Fruit fly (Drosophila melanogaster) whole organism: ENCODE measurements around the gene CG2577.

Source experiments
- CG8478 ChIP-seq: fragments of >200 bp; optimal IDR thresholded peaks from 2 replicates; lab custom pipeline; 2018; ENCODE audit warnings: inconsistent platforms
- Dll ChIP-seq: fragments of >200 bp; optimal IDR thresholded peaks from 2 replicates; lab custom pipeline; 2017
- EcR ChIP-seq, 2 experiments: fragments of >200 bp; optimal IDR thresholded peaks; 2 replicates each; lab custom pipeline; 2017; ENCODE audit warnings: missing biosample characterization in 2 of 2, missing genetic modification characterization in 2 of 2, missing genetic modification reagents in 2 of 2
- pan ChIP-seq: fragments of >200 bp; optimal IDR thresholded peaks from 2 replicates; lab custom pipeline; 2017
- psq ChIP-seq: fragments of >200 bp; optimal IDR thresholded peaks from 2 replicates; lab custom pipeline; 2017
- usp ChIP-seq: fragments of >200 bp; optimal IDR thresholded peaks from 2 replicates; lab custom pipeline; 2017; ENCODE audit warnings: missing biosample characterization, missing genetic modification characterization, mixed read lengths

The CG2577 gene

dm6 chrX:12372818-12373217, at the start of gene CG2577:
Gene CG2577 (plus strand): TSS chrX:12373118.
- TF ChIP-seq usp (GFP tag; lab: Kevin White, UChicago) (no peak), CG8478 (lab: Kevin White, UChicago) (no peak), psq (lab: Kevin White, UChicago) (no peak), Dll (no peak), EcR (GFP tag; optimal IDR thresholded peaks at IDR 0.05; lab: Kevin White, UChicago) (no peak), pan (no peak)

- TF ChIP-seq CG8478 (lab: Kevin White, UChicago) (no peak), pan (no peak), usp (GFP tag; lab: Kevin White, UChicago) (no peak), EcR (GFP tag; optimal IDR thresholded peaks at IDR 0.05; lab: Kevin White, UChicago) (no peak), Dll (no peak), psq (lab: Kevin White, UChicago) (no peak)
Observed at dm6 chrX:12353433-12353832, 19.5 kb upstream of the CG2577 start.

dm6 chrX:12356093-12356492, 16.8 kb upstream of the CG2577 start:
- TF ChIP-seq CG8478 (lab: Kevin White, UChicago) (no peak), pan (no peak), usp (GFP tag; lab: Kevin White, UChicago) (no peak), psq (lab: Kevin White, UChicago) (no peak), EcR (GFP tag; optimal IDR thresholded peaks at IDR 0.05; lab: Kevin White, UChicago) (no peak), Dll (no peak)

dm6 chrX:12377655-12378054, 4.7 kb downstream of the CG2577 start, which contains the start of gene Ir11a:
Gene Ir11a (minus strand): TSS chrX:12377755.
- TF ChIP-seq EcR (GFP tag; optimal IDR thresholded peaks at IDR 0.05; lab: Kevin White, UChicago), result no peak
- no peak for TF ChIP-seq usp (GFP tag; lab: Kevin White, UChicago)
- no peak for TF ChIP-seq Dll
- TF ChIP-seq CG8478 (lab: Kevin White, UChicago), result no peak
- no peak for TF ChIP-seq pan
- TF ChIP-seq psq (lab: Kevin White, UChicago), result no peak

dm6 chrX:12386255-12386654, 13.3 kb downstream of the CG2577 start:
- TF ChIP-seq EcR (GFP tag; optimal IDR thresholded peaks at IDR 0.05; lab: Kevin White, UChicago) (no peak), pan (no peak), psq (lab: Kevin White, UChicago) (no peak), Dll (no peak), CG8478 (lab: Kevin White, UChicago) (no peak), usp (GFP tag; lab: Kevin White, UChicago) (no peak)

- TF ChIP-seq pan, result no peak
- TF ChIP-seq Dll, result no peak
- TF ChIP-seq usp (GFP tag; lab: Kevin White, UChicago), result no peak
- TF ChIP-seq EcR (GFP tag; optimal IDR thresholded peaks at IDR 0.05; lab: Kevin White, UChicago), result no peak
- no peak for TF ChIP-seq psq (lab: Kevin White, UChicago)
- no peak for TF ChIP-seq CG8478 (lab: Kevin White, UChicago)
Observed at dm6 chrX:12389138-12389537, 16.2 kb downstream of the CG2577 start.

dm6 chrX:12391732-12392131, 18.8 kb downstream of the CG2577 start:
- no peak for TF ChIP-seq Dll
- TF ChIP-seq EcR (GFP tag; optimal IDR thresholded peaks at IDR 0.05; lab: Kevin White, UChicago), result no peak
- no peak for TF ChIP-seq CG8478 (lab: Kevin White, UChicago)
- TF ChIP-seq psq (lab: Kevin White, UChicago), result no peak
- TF ChIP-seq pan, result no peak
- TF ChIP-seq usp (GFP tag; lab: Kevin White, UChicago), result no peak

- TF ChIP-seq CG8478 (lab: Kevin White, UChicago) (no peak), Dll (no peak), pan (no peak), usp (GFP tag; lab: Kevin White, UChicago) (no peak), psq (lab: Kevin White, UChicago) (no peak), EcR (GFP tag; optimal IDR thresholded peaks at IDR 0.05; lab: Kevin White, UChicago) (no peak)
Observed at dm6 chrX:12408377-12408911, 35.5 kb downstream of the CG2577 start, which contains the start of the genes CG32651 and CG2574. Gene CG32651 (minus strand): TSS chrX:12408477. Gene CG2574 (plus strand): TSS chrX:12408861.
